Worm (Caenorhabditis elegans) whole organism, early embryonic: ENCODE results near the gene hpr-9.

Experiments
- hnd-1 ChIP-seq: sonication (generic microtip); optimal IDR thresholded peaks from 2 replicates; lab custom pipeline; 2016; ENCODE audit warnings: missing genetic modification characterization, missing compliant biosample characterization
- tbx-37 ChIP-seq: fragments of 200-800 bp; sonication (Bioruptor generic); conservative IDR thresholded peaks from 2 replicates; pipeline ENCODE4 v1.3.6; 2022; ENCODE audit warnings: missing genetic modification reagents, missing genetic modification characterization, missing compliant biosample characterization

DNA sequence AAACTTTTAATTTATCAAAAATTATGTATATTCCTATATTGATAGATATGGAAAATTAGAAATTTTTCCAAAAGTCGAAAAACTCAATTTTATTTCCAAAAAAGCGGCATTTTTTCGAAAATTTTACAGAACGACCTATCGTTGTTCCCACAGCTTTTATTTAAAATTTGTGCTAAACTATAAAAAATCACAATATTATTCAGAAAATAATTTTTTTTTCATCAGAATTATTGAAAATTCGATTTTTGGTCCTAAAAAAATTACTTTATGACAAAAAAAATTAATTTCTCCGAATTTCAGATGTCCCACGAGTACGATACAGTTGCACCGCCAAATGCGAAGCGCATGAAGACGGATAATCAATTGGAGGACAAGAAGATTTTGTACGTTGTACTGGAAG, 27.9 kb downstream of the hpr-9 start, which contains the start of gene emg-1:
- no peak for TF ChIP-seq tbx-37
- no peak for TF ChIP-seq hnd-1 (tag; lab: Kevin White, UChicago)
